Worm (Caenorhabditis elegans): ENCODE results near the gene spig-5.
"Not testable (repeated sequence)": the region's sequence is repeated elsewhere in the genome, so short reads cannot be mapped to it uniquely, and the experiment has no call there.

DNA sequence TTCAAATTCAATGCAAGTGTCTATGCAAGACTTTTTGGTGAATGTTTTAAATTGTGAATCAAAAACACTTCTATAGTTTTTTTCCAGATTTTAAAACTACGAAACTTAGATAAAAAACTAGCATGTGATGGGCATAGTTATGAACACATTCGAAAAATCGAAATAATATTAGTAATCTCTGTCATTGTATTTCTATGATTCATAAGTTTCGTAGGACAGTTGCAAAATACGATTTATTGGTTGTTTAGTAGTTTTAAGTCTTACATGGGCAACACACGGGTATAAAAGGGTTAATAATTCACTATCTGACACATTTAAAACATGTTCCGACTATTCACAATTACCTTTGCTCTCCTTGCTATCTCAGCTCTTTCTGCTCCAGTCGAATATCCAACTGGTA is at the start of gene spig-5:
- not testable (repeated sequence) for TF ChIP-seq cog-1 (tag; optimal IDR thresholded peaks at IDR 0.05); ztf-23 (GFP tag; IDR thresholded peaks at IDR 0.05); flt-1 (GFP tag; IDR thresholded peaks at IDR 0.05)

Measured in whole organism, midembryonic.